Fruit fly (Drosophila melanogaster) whole organism, embryonic: Measurements from ENCODE around the gene CG4854.
A peak's percentile ranks its signal among the peaks of the same experiment; 100 is the strongest.

ENCODE experiments used
- Atf6 ChIP-seq: fragments of 200-800 bp; sonication (Bioruptor generic); IDR thresholded peaks from 2 replicates; pipeline ENCODE4 v1.3.6; 2022; ENCODE audit warnings: missing biosample characterization, missing genetic modification characterization
- CG1024 ChIP-seq: fragments of 200-800 bp; sonication (Bioruptor generic); IDR thresholded peaks from 2 replicates; pipeline ENCODE4 v1.3.6; 2022; ENCODE audit warnings: missing biosample characterization, missing genetic modification characterization
- CG10267 ChIP-seq: fragments of 200-800 bp; sonication (Bioruptor generic); optimal IDR thresholded peaks from 2 replicates; lab custom pipeline; 2018; ENCODE audit warnings: missing biosample characterization, mild to moderate bottlenecking, missing genetic modification characterization, moderate library complexity
- CG11456 ChIP-seq: fragments of 200-800 bp; sonication (Bioruptor generic); IDR thresholded peaks from 3 replicates; pipeline ENCODE4 v1.3.6; 2022; ENCODE audit warnings: missing biosample characterization, missing genetic modification characterization
- CG12104 ChIP-seq: fragments of 200-800 bp; sonication (Bioruptor generic); optimal IDR thresholded peaks from 3 replicates; lab custom pipeline; 2016; ENCODE audit warnings: missing biosample characterization, missing genetic modification characterization
- CG13624 ChIP-seq: fragments of 200-800 bp; sonication (Bioruptor generic); optimal IDR thresholded peaks from 2 replicates; lab custom pipeline; 2016; ENCODE audit warnings: missing biosample characterization, missing genetic modification characterization
- CG14667 ChIP-seq: fragments of 200-800 bp; sonication (Bioruptor generic); IDR thresholded peaks from 2 replicates; pipeline ENCODE4 v1.3.6; 2022; ENCODE audit warnings: missing biosample characterization, missing genetic modification characterization
- CG1529 ChIP-seq: fragments of 200-800 bp; sonication (Bioruptor generic); optimal IDR thresholded peaks from 3 replicates; lab custom pipeline; 2018; ENCODE audit warnings: missing biosample characterization, missing genetic modification characterization
- CG18476 ChIP-seq: fragments of 200-800 bp; sonication (Bioruptor generic); optimal IDR thresholded peaks from 2 replicates; lab custom pipeline; 2016; ENCODE audit warnings: missing biosample characterization, mild to moderate bottlenecking, missing genetic modification characterization
- CG18599 ChIP-seq: fragments of 200-800 bp; sonication (Bioruptor generic); optimal IDR thresholded peaks from 3 replicates; lab custom pipeline; 2017; ENCODE audit warnings: missing biosample characterization, missing genetic modification characterization, mild to moderate bottlenecking, moderate library complexity, missing genetic modification reagents
- CG2116 ChIP-seq: fragments of 200-800 bp; sonication (Bioruptor generic); optimal IDR thresholded peaks from 3 replicates; lab custom pipeline; 2018; ENCODE audit warnings: missing biosample characterization, mild to moderate bottlenecking, missing genetic modification characterization
- CG2129 ChIP-seq: fragments of 200-800 bp; sonication (Bioruptor generic); IDR thresholded peaks from 2 replicates; pipeline ENCODE4 v1.3.6; 2022; ENCODE audit warnings: missing biosample characterization, missing genetic modification characterization; ENCODE audit not compliant: partially characterized antibody
- CG2678 ChIP-seq: fragments of 200-800 bp; sonication (Bioruptor generic); optimal IDR thresholded peaks from 3 replicates; lab custom pipeline; 2019; ENCODE audit warnings: missing biosample characterization, mild to moderate bottlenecking, missing genetic modification characterization, moderate library complexity
- CG33213 ChIP-seq: fragments of 200-800 bp; sonication (Bioruptor generic); optimal IDR thresholded peaks from 3 replicates; lab custom pipeline; 2016; ENCODE audit warnings: missing biosample characterization, missing genetic modification characterization
- CG3847 ChIP-seq: fragments of 200-800 bp; sonication (Bioruptor generic); IDR thresholded peaks from 2 replicates; pipeline ENCODE4 v1.3.6; 2022; ENCODE audit warnings: missing biosample characterization, missing genetic modification characterization
- CG3995 ChIP-seq: fragments of 200-800 bp; sonication (Bioruptor generic); optimal IDR thresholded peaks from 3 replicates; lab custom pipeline; 2016; ENCODE audit warnings: missing biosample characterization, missing genetic modification characterization
- CG42726 ChIP-seq: fragments of 200-800 bp; sonication (Bioruptor generic); IDR thresholded peaks from 2 replicates; pipeline ENCODE4 v1.3.6; 2022; ENCODE audit warnings: missing biosample characterization, missing genetic modification characterization; ENCODE audit not compliant: partially characterized antibody
- CG6683 ChIP-seq: fragments of 200-800 bp; sonication (Bioruptor generic); optimal IDR thresholded peaks from 2 replicates; lab custom pipeline; 2017; ENCODE audit warnings: missing biosample characterization, mild to moderate bottlenecking, missing genetic modification characterization, missing genetic modification reagents
- CG8089 ChIP-seq: fragments of 200-800 bp; sonication (Bioruptor generic); optimal IDR thresholded peaks from 3 replicates; lab custom pipeline; 2016; ENCODE audit warnings: missing biosample characterization, missing genetic modification characterization
- CG8388 ChIP-seq: fragments of 200-800 bp; sonication (Bioruptor generic); optimal IDR thresholded peaks from 2 replicates; lab custom pipeline; 2019; ENCODE audit warnings: missing biosample characterization, mild to moderate bottlenecking, missing genetic modification characterization, moderate library complexity
- CG8765 ChIP-seq: fragments of 200-800 bp; sonication (Bioruptor generic); IDR thresholded peaks from 2 replicates; pipeline ENCODE4 v1.3.6; 2022; ENCODE audit warnings: missing biosample characterization, missing genetic modification characterization
- Chrac-16 ChIP-seq: fragments of 200-800 bp; sonication (Bioruptor generic); optimal IDR thresholded peaks from 3 replicates; lab custom pipeline; 2016; ENCODE audit warnings: missing biosample characterization, missing genetic modification characterization
- CkIIα-i1 ChIP-seq: fragments of 200-800 bp; sonication (Bioruptor generic); IDR thresholded peaks from 2 replicates; pipeline ENCODE4 v1.3.6; 2022; ENCODE audit warnings: missing biosample characterization, missing genetic modification characterization
- Dll ChIP-seq: fragments of 200-800 bp; sonication (Bioruptor generic); IDR thresholded peaks from 4 replicates; pipeline ENCODE4 v1.3.6; 2022; ENCODE audit warnings: missing biosample characterization, missing genetic modification characterization; ENCODE audit not compliant: partially characterized antibody
- E2f2 ChIP-seq: fragments of 200-800 bp; sonication (Bioruptor generic); IDR thresholded peaks from 2 replicates; pipeline ENCODE4 v1.3.6; 2022; ENCODE audit warnings: missing biosample characterization, missing genetic modification characterization
- HLH3B ChIP-seq: fragments of 200-800 bp; sonication (Bioruptor generic); IDR thresholded peaks from 2 replicates; pipeline ENCODE4 v1.3.6; 2022; ENCODE audit warnings: missing biosample characterization, missing genetic modification characterization
- Hr39 ChIP-seq: fragments of >200 bp; optimal IDR thresholded peaks from 2 replicates; lab custom pipeline; 2017
- Med ChIP-seq: fragments of 200-800 bp; sonication (Bioruptor generic); peaks from one replicate; lab custom pipeline; 2016; ENCODE audit warnings: missing biosample characterization, missing genetic modification characterization, mild to moderate bottlenecking, inconsistent platforms, moderate library complexity
- Opbp ChIP-seq: fragments of 200-800 bp; sonication (Bioruptor generic); IDR thresholded peaks from 3 replicates; pipeline ENCODE4 v1.3.6; 2022; ENCODE audit warnings: missing biosample characterization, missing genetic modification characterization; ENCODE audit not compliant: partially characterized antibody
- Rfx ChIP-seq: fragments of 200-800 bp; sonication (Bioruptor generic); IDR thresholded peaks from 2 replicates; pipeline ENCODE4 v1.3.6; 2022; ENCODE audit warnings: missing biosample characterization, missing genetic modification characterization
- Sry-δ ChIP-seq: fragments of 200-800 bp; sonication (Bioruptor generic); optimal IDR thresholded peaks from 2 replicates; lab custom pipeline; 2016; ENCODE audit warnings: missing biosample characterization, missing genetic modification characterization
- Tbp ChIP-seq: fragments of >200 bp; optimal IDR thresholded peaks from 2 replicates; lab custom pipeline; 2018; ENCODE audit warnings: missing biosample characterization, missing genetic modification characterization
- ab ChIP-seq: fragments of 200-800 bp; sonication (Bioruptor generic); optimal IDR thresholded peaks from 2 replicates; lab custom pipeline; 2016; ENCODE audit warnings: missing biosample characterization, missing genetic modification characterization
- al ChIP-seq: fragments of 200-800 bp; sonication (Bioruptor generic); IDR thresholded peaks from 2 replicates; pipeline ENCODE4 v1.3.6; 2022; ENCODE audit warnings: missing biosample characterization, missing genetic modification characterization
- ato ChIP-seq: fragments of 200-800 bp; sonication (Bioruptor generic); IDR thresholded peaks from 2 replicates; pipeline ENCODE4 v1.3.6; 2022; ENCODE audit warnings: missing biosample characterization, missing genetic modification characterization; ENCODE audit not compliant: partially characterized antibody
- bigmax ChIP-seq: fragments of 200-800 bp; sonication (Bioruptor generic); optimal IDR thresholded peaks from 2 replicates; lab custom pipeline; 2018; ENCODE audit warnings: missing biosample characterization, mild to moderate bottlenecking, missing genetic modification characterization
- bsh ChIP-seq, 2 experiments: fragments of 200-800 bp; sonication (Bioruptor generic); optimal IDR thresholded peaks; 2 replicates each; lab custom pipeline; 2017 to 2018; ENCODE audit warnings: mild to moderate bottlenecking in 2 of 2, missing biosample characterization in 2 of 2, missing genetic modification characterization in 2 of 2, moderate library complexity in 1 of 2
- btn ChIP-seq: fragments of 200-800 bp; sonication (Bioruptor generic); optimal IDR thresholded peaks from 2 replicates; lab custom pipeline; 2016; ENCODE audit warnings: missing biosample characterization, missing genetic modification characterization
- crc ChIP-seq: fragments of 200-800 bp; sonication (Bioruptor generic); optimal IDR thresholded peaks from 2 replicates; lab custom pipeline; 2016; ENCODE audit warnings: missing biosample characterization, missing genetic modification characterization
- croc ChIP-seq: fragments of 200-800 bp; sonication (Bioruptor generic); conservative IDR thresholded peaks from 3 replicates; pipeline ENCODE4 v1.3.6; 2022; ENCODE audit warnings: missing biosample characterization, missing genetic modification characterization
- gce ChIP-seq: fragments of 200-800 bp; sonication (Bioruptor generic); IDR thresholded peaks from 3 replicates; pipeline ENCODE4 v1.3.6; 2022; ENCODE audit warnings: missing biosample characterization, missing genetic modification characterization
- grau ChIP-seq: fragments of 200-800 bp; optimal IDR thresholded peaks from 3 replicates; lab custom pipeline; 2019; ENCODE audit warnings: missing biosample characterization, mild to moderate bottlenecking, missing genetic modification characterization, moderate library complexity
- gsb-n ChIP-seq: fragments of 200-800 bp; sonication (Bioruptor generic); optimal IDR thresholded peaks from 3 replicates; lab custom pipeline; 2018; ENCODE audit warnings: missing biosample characterization, mild to moderate bottlenecking, missing genetic modification characterization
- jing ChIP-seq: fragments of 200-800 bp; sonication (Bioruptor generic); optimal IDR thresholded peaks from 2 replicates; lab custom pipeline; 2018; ENCODE audit warnings: missing biosample characterization, mild to moderate bottlenecking, missing genetic modification characterization
- oc ChIP-seq: fragments of 200-800 bp; sonication (Bioruptor generic); optimal IDR thresholded peaks from 2 replicates; lab custom pipeline; 2018; ENCODE audit warnings: missing biosample characterization, mild to moderate bottlenecking, missing genetic modification characterization, moderate library complexity
- onecut ChIP-seq: fragments of 200-800 bp; sonication (Bioruptor generic); IDR thresholded peaks from 2 replicates; pipeline ENCODE4 v1.3.6; 2022; ENCODE audit warnings: missing biosample characterization, missing genetic modification characterization
- ro ChIP-seq: fragments of 200-800 bp; sonication (Bioruptor generic); IDR thresholded peaks from 2 replicates; pipeline ENCODE4 v1.3.6; 2022; ENCODE audit warnings: missing biosample characterization, missing genetic modification characterization
- sens-2 ChIP-seq: fragments of 200-800 bp; sonication (Bioruptor generic); IDR thresholded peaks from 2 replicates; pipeline ENCODE4 v1.3.6; 2022; ENCODE audit warnings: missing biosample characterization, missing genetic modification characterization
- slbo ChIP-seq: fragments of 200-800 bp; sonication (Bioruptor generic); IDR thresholded peaks from 2 replicates; pipeline ENCODE4 v1.3.6; 2022; ENCODE audit warnings: missing biosample characterization, missing genetic modification characterization
- so ChIP-seq: fragments of 200-800 bp; sonication (Bioruptor generic); IDR thresholded peaks from 3 replicates; pipeline ENCODE4 v1.3.6; 2022; ENCODE audit warnings: missing biosample characterization, missing genetic modification characterization
- twi ChIP-seq: fragments of 200-800 bp; optimal IDR thresholded peaks from 2 replicates; lab custom pipeline; 2019; ENCODE audit warnings: missing biosample characterization, mild to moderate bottlenecking, missing genetic modification characterization, moderate library complexity
- vvl ChIP-seq: fragments of 200-800 bp; sonication (Bioruptor generic); IDR thresholded peaks from 2 replicates; pipeline ENCODE4 v1.3.6; 2022; ENCODE audit warnings: missing biosample characterization, missing genetic modification characterization

CG4854 gene

DNA sequence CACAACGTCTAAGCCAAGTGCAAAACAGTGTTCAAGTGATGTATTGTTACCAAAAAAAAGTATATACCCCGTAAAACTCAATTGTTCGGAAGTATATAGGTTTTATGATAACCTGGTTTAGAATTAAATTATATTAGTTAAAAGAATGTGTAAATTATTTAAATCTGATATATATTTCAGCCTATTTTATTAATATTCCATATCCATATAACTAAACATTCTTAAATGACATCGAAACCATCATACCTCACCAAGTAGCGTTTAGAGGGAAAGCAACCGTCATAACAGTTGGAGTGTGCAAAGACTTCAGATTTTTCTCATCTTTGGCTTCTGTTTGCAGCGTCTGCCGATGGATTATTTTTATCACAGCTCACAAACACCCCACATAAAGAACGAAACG, 28.4 kb upstream of the CG4854 start (continued):
- TF ChIP-seq Sry-δ (GFP tag; lab: Kevin White, UChicago) (no peak), CG10267 (tag; lab: Kevin White, UChicago) (peak; percentile 83), CG8388 (GFP tag; lab: Kevin White, UChicago) (peak; percentile 88), CG2129 (no peak), CG6683 (peak; percentile 66), ro (GFP tag; lab: Robert Waterston, UW) (peak; percentile 55; the same call in 1 of the 2 replicates), Dll (no peak), bsh (GFP tag; optimal IDR thresholded peaks at IDR 0.05; lab: Kevin White, UChicago) (peak; percentile 21 to 92), CG1024 (GFP tag; lab: Robert Waterston, UW) (peak; percentile 55; the same call in 1 of the 2 replicates), CG3995 (GFP tag; lab: Kevin White, UChicago) (no peak), Med (GFP tag; lab: Kevin White, UChicago) (peak; percentile 55), CG2116 (GFP tag; lab: Kevin White, UChicago) (peak; percentile 11), CG18599 (GFP tag; lab: Kevin White, UChicago) (peak; percentile 88), vvl (peak; percentile 92), al (GFP tag; lab: Robert Waterston, UW) (peak; percentile 64), Atf6 (peak; percentile 81), CG42726 (no peak), jing (peak; percentile 29), CkIIα-i1 (no peak), Chrac-16 (peak; percentile 73), gce (peak; percentile 62; the same call in 1 of the 3 replicates), twi (tag; lab: Kevin White, UChicago) (peak; percentile 67), Tbp (no peak), oc (tag; lab: Kevin White, UChicago) (peak; percentile 85), CG1529 (GFP tag; lab: Kevin White, UChicago) (peak; percentile 67), CG8765 (GFP tag; lab: Robert Waterston, UW) (peak; percentile 62), so (GFP tag; lab: Robert Waterston, UW) (peak; percentile 84), CG14667 (peak; percentile 72), CG12104 (GFP tag; lab: Kevin White, UChicago) (peak; percentile 73), CG13624 (GFP tag; lab: Kevin White, UChicago) (no peak), sens-2 (0 out of 2 replicates have a peak, but pooled peaks have one; percentile 24), HLH3B (GFP tag; lab: Robert Waterston, UW) (peak; percentile 84), CG2678 (peak; percentile 88), CG33213 (GFP tag; lab: Kevin White, UChicago) (no peak), Opbp (GFP tag; lab: Robert Waterston, UW) (no peak), ato (no peak), slbo (GFP tag; lab: Robert Waterston, UW) (peak; percentile 90), gsb-n (tag; lab: Kevin White, UChicago) (peak; percentile 90), crc (GFP tag; lab: Kevin White, UChicago) (no peak), CG18476 (peak; percentile 53), btn (no peak), bigmax (GFP tag; lab: Kevin White, UChicago) (no peak), ab (GFP tag; lab: Kevin White, UChicago) (no peak), Rfx (GFP tag; lab: Robert Waterston, UW) (peak; percentile 77), Hr39 (lab: Kevin White, UChicago) (no peak), CG3847 (peak; percentile 64), croc (peak; percentile 42; the same call in 2 of the 3 replicates), onecut (GFP tag; lab: Robert Waterston, UW) (peak; percentile 72), E2f2 (peak; percentile 54; the same call in 1 of the 2 replicates), CG8089 (no peak), CG11456 (GFP tag; lab: Robert Waterston, UW) (peak; percentile 55; the same call in 1 of the 3 replicates), grau (tag; lab: Kevin White, UChicago) (peak; percentile 87)
